Worm (Caenorhabditis elegans) whole organism, L3 larva: ENCODE measurements around the gene fut-4.

ENCODE experiments used
- R02D3.7 ChIP-seq: fragments of 150-350 bp; optimal IDR thresholded peaks from 2 replicates; lab custom pipeline; 2014; ENCODE audit warnings: missing biosample characterization, missing genetic modification characterization
- ZK546.5 ChIP-seq: sonication (generic microtip); optimal IDR thresholded peaks from 2 replicates; lab custom pipeline; 2017; ENCODE audit warnings: missing biosample characterization, missing genetic modification characterization
- ama-1 ChIP-seq: fragments of 150-350 bp; optimal IDR thresholded peaks from 2 replicates; lab custom pipeline; 2018
- ceh-16 ChIP-seq: sonication (generic microtip); optimal IDR thresholded peaks from 2 replicates; lab custom pipeline; 2017; ENCODE audit warnings: missing biosample characterization, missing genetic modification characterization
- ceh-28 ChIP-seq: fragments of 150-350 bp; optimal IDR thresholded peaks from 2 replicates; lab custom pipeline; 2014; ENCODE audit warnings: missing biosample characterization, missing genetic modification reagents, missing genetic modification characterization
- ceh-9 ChIP-seq: sonication (generic microtip); optimal IDR thresholded peaks from 2 replicates; lab custom pipeline; 2018; ENCODE audit warnings: missing biosample characterization, missing genetic modification characterization
- daf-12 ChIP-seq: fragments of 150-350 bp; optimal IDR thresholded peaks from 2 replicates; lab custom pipeline; 2014; ENCODE audit warnings: missing biosample characterization, missing genetic modification reagents, missing genetic modification characterization
- egl-27 ChIP-seq: sonication (generic microtip); optimal IDR thresholded peaks from 4 replicates; lab custom pipeline; 2017; ENCODE audit warnings: missing biosample characterization, missing genetic modification reagents, missing genetic modification characterization
- egl-5 ChIP-seq: fragments of 150-350 bp; optimal IDR thresholded peaks from 2 replicates; lab custom pipeline; 2017; ENCODE audit warnings: missing biosample characterization, missing genetic modification reagents, missing genetic modification characterization, inconsistent platforms
- elt-1 ChIP-seq: fragments of 150-350 bp; optimal IDR thresholded peaks from 2 replicates; lab custom pipeline; 2014; ENCODE audit warnings: missing biosample characterization, missing genetic modification characterization
- elt-2 ChIP-seq: sonication (generic microtip); optimal IDR thresholded peaks from 2 replicates; lab custom pipeline; 2016; ENCODE audit warnings: missing genetic modification reagents, mild to moderate bottlenecking, missing genetic modification characterization, missing compliant biosample characterization
- elt-3 ChIP-seq, 3 experiments: fragments of 150-350 bp in 1 of 3; sonication (generic microtip) in 2 of 3; optimal IDR thresholded peaks; 2 replicates in 2 of 3; 4 replicates in 1 of 3; lab custom pipeline; 2014 to 2017; ENCODE audit warnings: missing biosample characterization in 3 of 3, missing genetic modification characterization in 3 of 3
- eor-1 ChIP-seq, 2 experiments: fragments of 150-350 bp; optimal IDR thresholded peaks; 2 replicates each; lab custom pipeline; 2014 to 2018; ENCODE audit warnings: missing biosample characterization in 2 of 2, missing genetic modification characterization in 2 of 2
- fkh-10 ChIP-seq: sonication (generic microtip); optimal IDR thresholded peaks from 2 replicates; lab custom pipeline; 2017; ENCODE audit warnings: missing biosample characterization, missing genetic modification reagents, missing genetic modification characterization
- fos-1 ChIP-seq: fragments of 150-350 bp; optimal IDR thresholded peaks from 2 replicates; lab custom pipeline; 2014; ENCODE audit warnings: missing biosample characterization, missing genetic modification characterization
- hmg-11 ChIP-seq: sonication (generic microtip); optimal IDR thresholded peaks from 2 replicates; lab custom pipeline; 2016; ENCODE audit warnings: missing genetic modification characterization, missing compliant biosample characterization
- jun-1 ChIP-seq: fragments of 150-350 bp; optimal IDR thresholded peaks from 2 replicates; lab custom pipeline; 2014; ENCODE audit warnings: missing biosample characterization, missing genetic modification reagents, missing genetic modification characterization
- lin-39 ChIP-seq: fragments of 150-350 bp; optimal IDR thresholded peaks from 2 replicates; lab custom pipeline; 2018; ENCODE audit warnings: missing biosample characterization, missing genetic modification reagents, missing genetic modification characterization
- mdl-1 ChIP-seq: fragments of 150-350 bp; optimal IDR thresholded peaks from 2 replicates; lab custom pipeline; 2014; ENCODE audit warnings: missing biosample characterization, missing genetic modification characterization
- mml-1 ChIP-seq: fragments of 150-350 bp; sonication (generic microtip); optimal IDR thresholded peaks from 3 replicates; lab custom pipeline; 2014; ENCODE audit warnings: missing biosample characterization, missing genetic modification characterization
- nfya-1 ChIP-seq: sonication (generic microtip); optimal IDR thresholded peaks from 2 replicates; lab custom pipeline; 2017; ENCODE audit warnings: missing genetic modification characterization, mild to moderate bottlenecking, missing compliant biosample characterization, antibody characterized with exemption, moderate library complexity; ENCODE audit not compliant: insufficient read depth
- nhr-11 ChIP-seq: fragments of 150-350 bp; optimal IDR thresholded peaks from 2 replicates; lab custom pipeline; 2014; ENCODE audit warnings: missing biosample characterization, missing genetic modification characterization
- nhr-23 ChIP-seq: fragments of 150-350 bp; optimal IDR thresholded peaks from 2 replicates; lab custom pipeline; 2014; ENCODE audit warnings: missing biosample characterization, missing genetic modification reagents, missing genetic modification characterization
- nhr-25 ChIP-seq: sonication (generic microtip); optimal IDR thresholded peaks from 2 replicates; lab custom pipeline; 2017; ENCODE audit warnings: missing biosample characterization, missing genetic modification characterization
- nhr-43 ChIP-seq: sonication (generic microtip); optimal IDR thresholded peaks from 2 replicates; lab custom pipeline; 2016; ENCODE audit warnings: mild to moderate bottlenecking, missing genetic modification characterization, missing compliant biosample characterization; ENCODE audit not compliant: poor library complexity, severe bottlenecking
- nhr-67 ChIP-seq: fragments of 150-350 bp; optimal IDR thresholded peaks from 2 replicates; lab custom pipeline; 2014; ENCODE audit warnings: missing biosample characterization, missing genetic modification characterization
- nhr-76 ChIP-seq: fragments of 150-350 bp; sonication (generic microtip); optimal IDR thresholded peaks from 5 replicates; lab custom pipeline; 2014; ENCODE audit warnings: missing biosample characterization, missing genetic modification characterization
- pha-4 ChIP-seq: fragments of 150-350 bp; optimal IDR thresholded peaks from 2 replicates; lab custom pipeline; 2014; ENCODE audit warnings: missing biosample characterization, missing genetic modification reagents, missing genetic modification characterization
- sea-2 ChIP-seq: fragments of 150-350 bp; sonication (generic microtip); optimal IDR thresholded peaks from 4 replicates; lab custom pipeline; 2014; ENCODE audit warnings: missing biosample characterization, missing genetic modification reagents, missing genetic modification characterization
- snpc-4 ChIP-seq: fragments of 150-350 bp; optimal IDR thresholded peaks from 2 replicates; lab custom pipeline; 2014; ENCODE audit warnings: missing biosample characterization, missing genetic modification characterization
- tbx-2 ChIP-seq: sonication (generic microtip); optimal IDR thresholded peaks from 2 replicates; lab custom pipeline; 2016; ENCODE audit warnings: mild to moderate bottlenecking, missing genetic modification characterization, missing compliant biosample characterization
- unc-39 ChIP-seq: sonication (generic microtip); optimal IDR thresholded peaks from 4 replicates; lab custom pipeline; 2017; ENCODE audit warnings: missing biosample characterization, missing genetic modification characterization
- zag-1 ChIP-seq: fragments of 150-350 bp; optimal IDR thresholded peaks from 2 replicates; lab custom pipeline; 2014; ENCODE audit warnings: missing biosample characterization, missing genetic modification characterization
- ztf-11 ChIP-seq: fragments of 150-350 bp; optimal IDR thresholded peaks from 2 replicates; lab custom pipeline; 2014; ENCODE audit warnings: missing biosample characterization, missing genetic modification characterization
- ztf-4 ChIP-seq: fragments of 150-350 bp; optimal IDR thresholded peaks from 2 replicates; lab custom pipeline; 2014; ENCODE audit warnings: missing biosample characterization, missing genetic modification characterization

fut-4 gene

ce11 chrII:2856114-2856513 lies 33.8 kb upstream of the fut-4 start:
- TF ChIP-seq mml-1: no peak
- TF ChIP-seq elt-3 (tag; optimal IDR thresholded peaks at IDR 0.05; lab: Kevin White, UChicago): peak in 1 of 3 experiments; percentile 9
- TF ChIP-seq nhr-23 (tag; lab: Kevin White, UChicago): peak; percentile 13
- TF ChIP-seq nhr-43: peak; percentile 22

ce11 chrII:2854794-2855193 lies 32.5 kb upstream of the fut-4 start:
- TF ChIP-seq zag-1 (no peak), fos-1 (tag; lab: Kevin White, UChicago) (no peak), eor-1 (tag; optimal IDR thresholded peaks at IDR 0.05; lab: Kevin White, UChicago) (no peak), mml-1 (no peak), nhr-25 (tag; lab: Kevin White, UChicago) (peak; percentile 54), ceh-28 (tag; lab: Kevin White, UChicago) (no peak), nhr-11 (no peak), lin-39 (tag; lab: Kevin White, UChicago) (no peak), daf-12 (tag; lab: Kevin White, UChicago) (no peak), nhr-43 (peak; percentile 58), ceh-9 (no peak), nhr-76 (tag; lab: Kevin White, UChicago) (no peak), ama-1 (peak; percentile 43), nhr-23 (tag; lab: Kevin White, UChicago) (peak; percentile 64), hmg-11 (tag; lab: Kevin White, UChicago) (peak; percentile 14), R02D3.7 (tag; lab: Kevin White, UChicago) (no peak), pha-4 (tag; lab: Kevin White, UChicago) (no peak), ceh-16 (tag; lab: Kevin White, UChicago) (no peak), unc-39 (tag; lab: Kevin White, UChicago) (no peak), nhr-67 (tag; lab: Kevin White, UChicago) (no peak), jun-1 (tag; lab: Kevin White, UChicago) (no peak), mdl-1 (tag; lab: Kevin White, UChicago) (no peak), nfya-1 (tag; lab: Kevin White, UChicago) (no peak), ZK546.5 (tag; lab: Kevin White, UChicago) (no peak), tbx-2 (no peak), ztf-11 (tag; lab: Kevin White, UChicago) (no peak)

DNA sequence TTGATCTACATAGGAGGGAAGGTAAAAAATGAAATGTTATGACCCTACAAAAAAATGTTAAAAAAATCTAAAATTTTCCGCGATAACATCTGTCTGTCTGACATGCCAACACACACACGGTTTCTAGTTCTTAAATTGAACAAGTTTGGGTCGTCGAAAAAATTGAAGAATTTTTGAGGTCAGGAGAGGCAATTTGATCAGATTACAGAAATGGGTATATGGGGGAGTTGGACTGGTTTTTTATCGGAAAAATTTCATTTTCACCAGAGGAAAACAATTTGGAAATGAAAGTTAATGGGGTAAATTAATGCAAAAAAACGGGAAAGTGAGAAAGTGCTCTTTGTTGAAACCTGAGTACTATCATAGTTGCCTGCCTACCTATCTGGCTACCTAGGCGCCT lies 31.4 kb upstream of the fut-4 start:
- TF ChIP-seq nhr-43 (no peak), elt-1 (tag; lab: Kevin White, UChicago) (peak; percentile 63)

DNA sequence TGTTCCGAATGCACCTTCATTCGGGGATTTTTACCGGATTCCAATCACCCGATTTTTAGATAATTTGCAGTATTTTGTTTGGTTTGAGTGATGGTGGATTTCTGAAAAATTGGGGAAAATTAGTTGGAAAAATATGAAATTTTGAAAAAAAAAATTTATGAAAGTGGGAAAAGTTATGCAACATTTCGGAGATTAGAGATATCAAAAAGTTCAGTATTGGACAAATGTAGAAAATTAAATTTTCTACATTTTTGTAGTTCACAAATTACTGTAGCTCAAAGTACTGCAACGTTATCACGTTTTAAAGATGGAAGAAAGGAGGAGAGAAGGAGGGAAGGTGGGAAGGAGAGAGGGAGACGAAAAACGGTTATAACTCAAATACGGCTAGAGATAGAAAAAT lies 30.2 kb upstream of the fut-4 start, which contains the start of gene ptc-3:
Gene ptc-3 (minus strand): TSS at position 101 of the 400 bp plus-strand sequence.
- no peak for TF ChIP-seq nhr-23 (tag; lab: Kevin White, UChicago)
- no peak for TF ChIP-seq ztf-4 (tag; lab: Kevin White, UChicago)
- TF ChIP-seq egl-27: no peak
- TF ChIP-seq nhr-11: no peak

ce11 chrII:2846552-2846951 lies 24.2 kb upstream of the fut-4 start:
- TF ChIP-seq ceh-9: no peak

DNA sequence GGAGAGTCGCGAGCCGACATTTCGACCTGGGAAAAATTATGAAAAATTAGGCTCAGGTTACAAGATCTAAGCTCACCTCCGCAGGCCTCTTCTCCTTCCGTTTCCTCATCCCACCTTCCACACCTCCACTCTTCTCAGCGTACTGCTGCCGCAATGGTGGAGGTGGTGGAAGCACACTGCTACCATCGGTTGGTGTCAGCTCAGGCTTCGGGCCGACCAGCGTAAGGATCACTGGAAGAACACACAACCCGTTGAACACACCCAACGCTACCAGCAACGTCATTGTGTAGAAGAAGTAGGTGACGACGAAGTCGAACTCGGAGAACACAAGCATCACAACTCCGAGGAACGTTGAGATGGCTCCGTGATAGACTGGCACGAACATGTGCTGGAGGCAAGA lies 23.3 kb upstream of the fut-4 start:
- no peak for TF ChIP-seq sea-2
- TF ChIP-seq ceh-9: no peak
- no peak for TF ChIP-seq lin-39 (tag; lab: Kevin White, UChicago)
- no peak for TF ChIP-seq egl-27
- no peak for TF ChIP-seq daf-12 (tag; lab: Kevin White, UChicago)
- TF ChIP-seq elt-2 (tag; lab: Kevin White, UChicago): no peak
- no peak for TF ChIP-seq fkh-10 (GFP tag; lab: Kevin White, UChicago)
- TF ChIP-seq nhr-11: no peak
- no peak for TF ChIP-seq egl-5 (tag; lab: Kevin White, UChicago)
- TF ChIP-seq snpc-4: no peak
- TF ChIP-seq mdl-1 (tag; lab: Kevin White, UChicago): no peak
- TF ChIP-seq, all 47 proteins: peak for 0
